Worm (Caenorhabditis elegans) whole organism, young adult: ENCODE measurements around the gene nprt-1.

Experiments
- C17E4.6 ChIP-seq: fragments of 200-800 bp; sonication (Bioruptor generic); IDR thresholded peaks from 2 replicates; pipeline ENCODE4 v1.3.6; 2022; ENCODE audit warnings: missing genetic modification reagents, missing genetic modification characterization, missing compliant biosample characterization
- F57A8.1 ChIP-seq: fragments of 200-800 bp; sonication (Bioruptor generic); optimal IDR thresholded peaks from 2 replicates; lab custom pipeline; 2018; ENCODE audit warnings: mild to moderate bottlenecking, missing genetic modification characterization, moderate library complexity, missing compliant biosample characterization
- T26A5.8 ChIP-seq: sonication (generic microtip); optimal IDR thresholded peaks from 2 replicates; lab custom pipeline; 2016; ENCODE audit warnings: missing genetic modification characterization, missing compliant biosample characterization
- attf-3 ChIP-seq: fragments of 200-800 bp; sonication (Bioruptor generic); conservative IDR thresholded peaks from 2 replicates; pipeline ENCODE4 v1.3.6; 2022; ENCODE audit warnings: missing genetic modification reagents, missing genetic modification characterization, missing compliant biosample characterization
- let-526 ChIP-seq: fragments of 200-800 bp; sonication (Bioruptor generic); IDR thresholded peaks from 2 replicates; pipeline ENCODE4 v1.3.6; 2022; ENCODE audit warnings: missing genetic modification reagents, missing genetic modification characterization, missing compliant biosample characterization
- nfya-1 ChIP-seq: sonication (generic microtip); optimal IDR thresholded peaks from 2 replicates; lab custom pipeline; 2017; ENCODE audit warnings: antibody characterized with exemption, missing compliant biosample characterization, missing genetic modification characterization, borderline replicate concordance; ENCODE audit not compliant: insufficient read depth
- nhr-90 ChIP-seq: sonication (generic microtip); optimal IDR thresholded peaks from 2 replicates; lab custom pipeline; 2016; ENCODE audit warnings: missing genotype, mild to moderate bottlenecking, missing genetic modification characterization, missing compliant biosample characterization
- pbrm-1 ChIP-seq: fragments of 200-800 bp; sonication (Bioruptor generic); IDR thresholded peaks from 2 replicates; pipeline ENCODE4 v1.3.6; 2022; ENCODE audit warnings: missing genetic modification reagents, missing genetic modification characterization, missing compliant biosample characterization
- repo-1 ChIP-seq: sonication (generic microtip); optimal IDR thresholded peaks from 2 replicates; lab custom pipeline; 2017; ENCODE audit warnings: mild to moderate bottlenecking, missing genetic modification characterization, missing compliant biosample characterization
- snpc-4 ChIP-seq, 5 experiments: fragments of 150-350 bp in 1 of 5; sonication (generic microtip) in 4 of 5; optimal IDR thresholded peaks; 2 replicates each; lab custom pipeline; 2014 to 2018; ENCODE audit warnings: missing genetic modification characterization in 5 of 5, missing biosample characterization in 3 of 5, antibody characterized with exemption in 2 of 5, mild to moderate bottlenecking in 2 of 5, missing compliant biosample characterization in 2 of 5, missing genotype in 2 of 5, moderate library complexity in 2 of 5, missing genetic modification reagents in 1 of 5

DNA sequence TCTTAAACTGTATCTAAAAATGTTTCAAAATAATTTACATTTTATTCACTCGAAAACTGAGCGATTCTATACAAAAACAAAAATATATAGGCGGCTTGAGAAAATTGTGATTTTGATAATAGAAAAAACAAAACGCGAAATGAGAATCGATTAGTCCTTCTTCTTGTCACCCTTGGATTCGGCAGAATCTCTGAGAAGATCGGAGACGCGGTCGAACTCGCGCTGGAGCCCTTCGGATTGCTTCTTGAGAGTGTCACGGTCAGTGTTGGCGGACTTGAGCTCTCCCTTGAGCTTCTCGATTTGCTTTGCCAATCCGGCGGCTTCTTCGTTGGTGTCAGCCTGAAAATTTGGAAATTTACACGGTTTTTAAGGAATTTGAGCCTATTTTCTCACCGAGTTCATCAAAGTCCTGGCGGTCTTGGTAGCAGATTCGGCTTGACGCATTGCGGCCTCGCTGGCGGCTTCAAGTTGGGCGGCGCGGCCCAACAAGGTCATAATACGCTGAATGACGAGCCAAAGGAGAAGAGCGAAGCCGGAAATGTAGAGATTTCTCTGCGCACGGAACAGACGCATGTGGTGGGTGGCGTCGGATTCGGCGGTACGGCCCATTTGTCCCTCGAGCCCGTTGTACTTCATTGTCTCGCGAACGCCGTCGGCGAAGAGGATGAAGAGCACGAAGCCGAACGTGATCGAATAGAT is 1.4 kb upstream of the nprt-1 start:
- no peak for TF ChIP-seq repo-1 (tag; lab: Kevin White, UChicago)
- TF ChIP-seq pbrm-1 (GFP tag; lab: Robert Waterston, UW) = no peak
- no peak for TF ChIP-seq nhr-90 (tag; lab: Kevin White, UChicago)
- TF ChIP-seq C17E4.6 (GFP tag; lab: Robert Waterston, UW) = no peak
- TF ChIP-seq nfya-1 (tag; lab: Kevin White, UChicago) = no peak
- 0 out of 2 replicates have a peak, but pooled peaks have one; percentile 31 for TF ChIP-seq attf-3 (GFP tag; lab: Robert Waterston, UW)
- TF ChIP-seq let-526 (GFP tag; lab: Robert Waterston, UW) = no peak
- TF ChIP-seq T26A5.8 (tag; lab: Kevin White, UChicago) = no peak
- no peak for TF ChIP-seq F57A8.1
- no peak for TF ChIP-seq snpc-4 (GFP tag; optimal IDR thresholded peaks at IDR 0.05; lab: Kevin White, UChicago)
- TF ChIP-seq snpc-4 (tag; optimal IDR thresholded peaks at IDR 0.05; lab: Kevin White, UChicago) = no peak
